Worm (Caenorhabditis elegans) whole organism, L1 larva: ENCODE data around the gene D1005.2.

Experiments
- aha-1 ChIP-seq: fragments of 150-350 bp; optimal IDR thresholded peaks from 2 replicates; lab custom pipeline; 2014; ENCODE audit warnings: missing biosample characterization, missing genetic modification characterization
- ama-1 ChIP-seq: fragments of 150-350 bp; optimal IDR thresholded peaks from 2 replicates; lab custom pipeline; 2014
- elt-2 ChIP-seq: sonication (generic microtip); optimal IDR thresholded peaks from 2 replicates; lab custom pipeline; 2016; ENCODE audit warnings: missing genetic modification characterization, mild to moderate bottlenecking, inconsistent platforms, missing compliant biosample characterization, missing genetic modification reagents
- fos-1 ChIP-seq: fragments of 150-350 bp; optimal IDR thresholded peaks from 2 replicates; lab custom pipeline; 2014; ENCODE audit warnings: missing biosample characterization, missing genetic modification characterization
- nhr-20 ChIP-seq: sonication (generic microtip); optimal IDR thresholded peaks from 2 replicates; lab custom pipeline; 2016; ENCODE audit warnings: mild to moderate bottlenecking, missing genetic modification characterization, missing compliant biosample characterization
- nhr-76 ChIP-seq: sonication (generic microtip); optimal IDR thresholded peaks from 2 replicates; lab custom pipeline; 2017; ENCODE audit warnings: missing biosample characterization, missing genetic modification characterization
- snpc-4 ChIP-seq: fragments of 150-350 bp; optimal IDR thresholded peaks from 2 replicates; lab custom pipeline; 2014; ENCODE audit warnings: missing biosample characterization, missing genetic modification characterization
- ztf-11 ChIP-seq, 2 experiments: sonication (generic microtip); optimal IDR thresholded peaks; 2 replicates each; lab custom pipeline; 2016 to 2017; ENCODE audit warnings: missing genetic modification characterization in 2 of 2, missing biosample characterization in 1 of 2, missing compliant biosample characterization in 1 of 2

DNA sequence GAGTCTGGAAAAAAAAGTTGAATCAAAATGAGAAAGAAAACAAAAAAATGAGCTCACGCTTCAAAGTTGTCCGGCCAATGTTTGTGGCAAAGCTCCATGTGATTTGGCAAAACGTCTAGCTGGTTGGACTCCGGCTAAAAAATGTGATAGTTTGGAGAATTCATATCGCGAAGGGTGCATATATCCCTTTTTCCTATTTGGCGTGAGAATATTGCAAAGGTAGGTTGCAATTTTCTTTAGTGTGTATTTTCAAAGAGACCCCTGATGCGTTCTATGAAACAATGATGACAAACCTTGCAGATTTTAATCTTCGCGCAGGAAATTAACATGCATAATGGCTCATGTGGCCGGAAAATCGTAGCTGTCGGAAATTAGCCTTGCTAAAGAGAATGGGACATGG lies 33.4 kb downstream of the D1005.2 start:
- no peak for TF ChIP-seq fos-1 (tag; lab: Kevin White, UChicago)
- TF ChIP-seq nhr-20 (tag; lab: Kevin White, UChicago) = no peak
- TF ChIP-seq ztf-11 (tag; optimal IDR thresholded peaks at IDR 0.05; lab: Kevin White, UChicago) = no peak
- TF ChIP-seq ama-1 = no peak
- TF ChIP-seq elt-2 (tag; lab: Kevin White, UChicago) = no peak
- TF ChIP-seq aha-1 (tag; lab: Kevin White, UChicago) = no peak
- TF ChIP-seq snpc-4 = no peak
- TF ChIP-seq nhr-76 = no peak
